Worm (Caenorhabditis elegans) whole organism, late embryonic: Measurements from ENCODE around the gene sec-16A.1.

Experiments
- C08G9.2 ChIP-seq: sonication (generic microtip); optimal IDR thresholded peaks from 2 replicates; lab custom pipeline; 2016; ENCODE audit warnings: mild to moderate bottlenecking, missing genetic modification characterization, moderate library complexity, missing compliant biosample characterization
- F13H6.1 ChIP-seq: sonication (generic microtip); optimal IDR thresholded peaks from 2 replicates; lab custom pipeline; 2016; ENCODE audit warnings: missing genetic modification characterization, missing compliant biosample characterization
- ceh-18 ChIP-seq: sonication (generic microtip); optimal IDR thresholded peaks from 2 replicates; lab custom pipeline; 2016; ENCODE audit warnings: missing genetic modification characterization, missing compliant biosample characterization
- ceh-19 ChIP-seq: fragments of 200-800 bp; sonication (Bioruptor generic); optimal IDR thresholded peaks from 2 replicates; lab custom pipeline; 2018; ENCODE audit warnings: mild to moderate bottlenecking, missing genetic modification characterization, missing compliant biosample characterization
- ceh-2 ChIP-seq: sonication (generic microtip); optimal IDR thresholded peaks from 2 replicates; lab custom pipeline; 2016; ENCODE audit warnings: missing genotype, missing genetic modification characterization, missing compliant biosample characterization
- ceh-22 ChIP-seq: sonication (generic microtip); optimal IDR thresholded peaks from 2 replicates; lab custom pipeline; 2017; ENCODE audit warnings: missing biosample characterization, missing genetic modification characterization
- ceh-45 ChIP-seq: fragments of 200-800 bp; sonication (Bioruptor generic); IDR thresholded peaks from 2 replicates; pipeline ENCODE4 v1.3.6; 2022; ENCODE audit warnings: missing genetic modification reagents, missing genetic modification characterization, missing compliant biosample characterization
- ceh-48 ChIP-seq: sonication (generic microtip); optimal IDR thresholded peaks from 2 replicates; lab custom pipeline; 2016; ENCODE audit warnings: missing genetic modification characterization, inconsistent platforms, missing compliant biosample characterization
- che-1 ChIP-seq: sonication (generic microtip); optimal IDR thresholded peaks from 2 replicates; lab custom pipeline; 2016; ENCODE audit warnings: mild to moderate bottlenecking, missing genetic modification characterization, missing compliant biosample characterization
- dve-1 ChIP-seq: sonication (generic microtip); optimal IDR thresholded peaks from 2 replicates; lab custom pipeline; 2017; ENCODE audit warnings: antibody characterized with exemption, mild to moderate bottlenecking, missing genetic modification characterization, missing compliant biosample characterization
- ets-4 ChIP-seq: sonication (generic microtip); optimal IDR thresholded peaks from 2 replicates; lab custom pipeline; 2016; ENCODE audit warnings: missing genetic modification characterization, missing compliant biosample characterization
- fkh-10 ChIP-seq: fragments of 150-350 bp; optimal IDR thresholded peaks from 2 replicates; lab custom pipeline; 2014; ENCODE audit warnings: missing biosample characterization, missing genetic modification reagents, missing genetic modification characterization
- fkh-6 ChIP-seq: sonication (generic microtip); optimal IDR thresholded peaks from 2 replicates; lab custom pipeline; 2016; ENCODE audit warnings: missing genetic modification characterization, missing compliant biosample characterization
- hlh-13 ChIP-seq: fragments of 200-800 bp; sonication (Bioruptor generic); optimal IDR thresholded peaks from 2 replicates; lab custom pipeline; 2018; ENCODE audit warnings: mild to moderate bottlenecking, missing genetic modification characterization, missing compliant biosample characterization
- hlh-8 ChIP-seq: sonication (generic microtip); optimal IDR thresholded peaks from 2 replicates; lab custom pipeline; 2016; ENCODE audit warnings: missing genotype, missing genetic modification characterization, missing compliant biosample characterization
- lin-11 ChIP-seq: fragments of 200-800 bp; sonication (Bioruptor generic); optimal IDR thresholded peaks from 2 replicates; lab custom pipeline; 2018; ENCODE audit warnings: mild to moderate bottlenecking, missing genetic modification characterization, missing compliant biosample characterization
- madf-2 ChIP-seq: sonication (generic microtip); optimal IDR thresholded peaks from 2 replicates; lab custom pipeline; 2017; ENCODE audit warnings: missing genetic modification characterization, missing compliant biosample characterization
- nhr-11 ChIP-seq: fragments of 150-350 bp; optimal IDR thresholded peaks from 2 replicates; lab custom pipeline; 2014; ENCODE audit warnings: missing biosample characterization, missing genetic modification characterization
- npax-4 ChIP-seq: sonication (generic microtip); optimal IDR thresholded peaks from 2 replicates; lab custom pipeline; 2016; ENCODE audit warnings: missing genetic modification characterization, missing compliant biosample characterization
- pat-9 ChIP-seq: fragments of 200-800 bp; sonication (Bioruptor generic); optimal IDR thresholded peaks from 2 replicates; lab custom pipeline; 2018; ENCODE audit warnings: mild to moderate bottlenecking, missing genetic modification characterization, moderate library complexity, missing compliant biosample characterization
- pax-1 ChIP-seq: fragments of 150-350 bp; optimal IDR thresholded peaks from 2 replicates; lab custom pipeline; 2014; ENCODE audit warnings: missing biosample characterization, missing genetic modification characterization
- pha-2 ChIP-seq: sonication (generic microtip); optimal IDR thresholded peaks from 2 replicates; lab custom pipeline; 2017; ENCODE audit warnings: mild to moderate bottlenecking, missing genetic modification characterization, missing compliant biosample characterization
- pqm-1 ChIP-seq: sonication (generic microtip); optimal IDR thresholded peaks from 2 replicates; lab custom pipeline; 2016; ENCODE audit warnings: missing genetic modification characterization, missing compliant biosample characterization
- pros-1 ChIP-seq: fragments of 150-350 bp; optimal IDR thresholded peaks from 2 replicates; lab custom pipeline; 2014; ENCODE audit warnings: missing biosample characterization, missing genetic modification reagents, missing genetic modification characterization
- rnt-1 ChIP-seq: sonication (generic microtip); optimal IDR thresholded peaks from 2 replicates; lab custom pipeline; 2016; ENCODE audit warnings: missing genetic modification characterization, missing compliant biosample characterization
- syd-9 ChIP-seq: sonication (generic microtip); optimal IDR thresholded peaks from 2 replicates; lab custom pipeline; 2016; ENCODE audit warnings: mild to moderate bottlenecking, missing genetic modification characterization, moderate library complexity, missing compliant biosample characterization
- tbx-7 ChIP-seq: sonication (generic microtip); optimal IDR thresholded peaks from 2 replicates; lab custom pipeline; 2016; ENCODE audit warnings: missing genotype, missing genetic modification characterization, missing compliant biosample characterization
- unc-55 ChIP-seq: sonication (generic microtip); optimal IDR thresholded peaks from 2 replicates; lab custom pipeline; 2017; ENCODE audit warnings: missing biosample characterization, missing genetic modification reagents, missing genetic modification characterization
- zip-5 ChIP-seq: sonication (generic microtip); optimal IDR thresholded peaks from 2 replicates; lab custom pipeline; 2016; ENCODE audit warnings: missing genetic modification characterization, missing compliant biosample characterization

The sec-16A.1 gene

ce11 chrIII:9172702-9173101 is 47.1 kb downstream of the sec-16A.1 start, which contains the start of gene ina-1:
Gene ina-1, minus strand, starts transcription at chrIII:9172802.
- no peak for TF ChIP-seq ceh-22 (tag; lab: Kevin White, UChicago)
- TF ChIP-seq pros-1 (tag; lab: Kevin White, UChicago) = no peak
- TF ChIP-seq ceh-18 (tag; lab: Kevin White, UChicago) = no peak
- TF ChIP-seq pqm-1 (tag; lab: Kevin White, UChicago) = no peak
- TF ChIP-seq hlh-13 (GFP tag; lab: Kevin White, UChicago) = no peak
- no peak for TF ChIP-seq ceh-45 (GFP tag; lab: Robert Waterston, UW)
- TF ChIP-seq ceh-19 = no peak
- no peak for TF ChIP-seq fkh-6 (tag; lab: Kevin White, UChicago)
- no peak for TF ChIP-seq ceh-48
- no peak for TF ChIP-seq ets-4 (tag; lab: Kevin White, UChicago)
- TF ChIP-seq che-1 (tag; lab: Kevin White, UChicago) = no peak
- no peak for TF ChIP-seq lin-11 (tag; lab: Kevin White, UChicago)
- TF ChIP-seq pax-1 (tag; lab: Kevin White, UChicago) = no peak
- TF ChIP-seq, all 69 proteins: peak for 0

DNA sequence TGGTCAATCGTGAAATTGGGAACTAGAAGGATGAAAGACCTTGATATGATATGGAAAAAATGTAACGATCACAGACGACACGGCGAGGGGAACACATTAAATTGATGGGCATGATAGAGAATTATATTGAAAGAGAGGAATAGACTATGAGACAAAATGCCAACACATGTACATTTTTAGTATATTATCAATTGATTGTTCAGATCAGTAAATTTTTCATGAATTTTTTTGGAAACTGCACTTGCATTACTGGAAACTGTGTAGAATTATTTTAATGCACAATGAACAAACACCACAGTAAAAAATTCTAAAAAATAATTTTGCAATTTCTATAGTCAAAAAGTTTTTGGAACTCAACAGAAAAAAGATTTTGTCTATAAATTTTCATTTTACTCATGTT is 47.6 kb downstream of the sec-16A.1 start:
- TF ChIP-seq nhr-11 = no peak
- TF ChIP-seq F13H6.1 (tag; lab: Kevin White, UChicago) = no peak
- no peak for TF ChIP-seq hlh-8 (tag; lab: Kevin White, UChicago)
- no peak for TF ChIP-seq pax-1 (tag; lab: Kevin White, UChicago)
- no peak for TF ChIP-seq lin-11 (tag; lab: Kevin White, UChicago)
- TF ChIP-seq ceh-2 (tag; lab: Kevin White, UChicago) = no peak
- TF ChIP-seq C08G9.2 (tag; lab: Kevin White, UChicago) = no peak
- no peak for TF ChIP-seq tbx-7 (tag; lab: Kevin White, UChicago)
- TF ChIP-seq npax-4 = no peak
- TF ChIP-seq madf-2 = no peak
- TF ChIP-seq pha-2 = no peak
- no peak for TF ChIP-seq rnt-1
- no peak for TF ChIP-seq zip-5
- TF ChIP-seq pat-9 = no peak
- no peak for TF ChIP-seq ceh-19
- TF ChIP-seq fkh-10 (GFP tag; lab: Kevin White, UChicago) = no peak

ce11 chrIII:9176008-9176407 is 50.4 kb downstream of the sec-16A.1 start:
- peak; percentile 22 for TF ChIP-seq syd-9 (tag; lab: Kevin White, UChicago)
- no peak for TF ChIP-seq pax-1 (tag; lab: Kevin White, UChicago)
- TF ChIP-seq, all 69 proteins: peak for 1

DNA sequence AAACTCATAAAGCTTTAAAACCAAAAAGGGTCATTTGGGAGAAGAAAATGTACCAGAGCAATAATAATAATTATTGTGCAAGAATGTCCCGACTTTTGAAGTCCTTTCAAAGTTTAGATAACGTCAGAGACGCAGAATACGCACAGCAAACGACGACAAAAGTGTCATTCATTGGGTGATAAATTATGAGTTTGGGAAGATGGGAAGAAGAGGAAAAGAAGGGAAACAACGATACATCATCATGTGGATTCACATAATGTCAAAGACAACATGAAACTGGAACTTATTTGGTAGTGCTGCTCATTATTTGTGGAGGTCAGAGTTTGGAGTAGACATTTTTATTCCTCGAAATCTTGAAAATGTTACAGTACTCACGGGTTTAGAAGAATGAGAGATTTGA is 52.2 kb downstream of the sec-16A.1 start:
- TF ChIP-seq unc-55 (GFP tag; lab: Kevin White, UChicago) (peak; percentile 44), dve-1 (tag; lab: Kevin White, UChicago) (no peak)
